Worm (Caenorhabditis elegans) whole organism, mixed stage, embryonic: Measurements from ENCODE around the gene Y56A3A.6.

Source experiments
- blmp-1 ChIP-seq: fragments of 150-350 bp; optimal IDR thresholded peaks from 2 replicates; lab custom pipeline; 2014; ENCODE audit warnings: missing biosample characterization, missing genetic modification characterization
- ceh-83 ChIP-seq: fragments of 200-800 bp; sonication (Bioruptor generic); optimal IDR thresholded peaks from 2 replicates; lab custom pipeline; 2018; ENCODE audit warnings: mild to moderate bottlenecking, missing genetic modification characterization, missing compliant biosample characterization
- drap-1 ChIP-seq: fragments of 200-800 bp; sonication (Bioruptor generic); optimal IDR thresholded peaks from 3 replicates; lab custom pipeline; 2018; ENCODE audit warnings: mild to moderate bottlenecking, missing genetic modification characterization, missing compliant biosample characterization
- elt-3 ChIP-seq: fragments of 150-350 bp; optimal IDR thresholded peaks from 2 replicates; lab custom pipeline; 2014; ENCODE audit warnings: missing biosample characterization, missing genetic modification characterization
- lsy-2 ChIP-seq: fragments of 150-350 bp; optimal IDR thresholded peaks from 2 replicates; lab custom pipeline; 2014; ENCODE audit warnings: missing biosample characterization, missing genetic modification characterization
- mab-5 ChIP-seq: fragments of 150-350 bp; optimal IDR thresholded peaks from 2 replicates; lab custom pipeline; 2014; ENCODE audit warnings: missing biosample characterization, missing genetic modification characterization
- mls-2 ChIP-seq: sonication (generic microtip); optimal IDR thresholded peaks from 2 replicates; lab custom pipeline; 2016; ENCODE audit warnings: mild to moderate bottlenecking, missing genetic modification characterization, moderate library complexity, missing compliant biosample characterization
- nhr-12 ChIP-seq: fragments of 150-350 bp; optimal IDR thresholded peaks from 2 replicates; lab custom pipeline; 2014; ENCODE audit warnings: missing biosample characterization, missing genetic modification characterization
- nhr-237 ChIP-seq: fragments of 150-350 bp; optimal IDR thresholded peaks from 2 replicates; lab custom pipeline; 2014; ENCODE audit warnings: missing biosample characterization, missing genetic modification characterization
- nhr-76 ChIP-seq: sonication (generic microtip); optimal IDR thresholded peaks from 2 replicates; lab custom pipeline; 2017; ENCODE audit warnings: missing biosample characterization, missing genetic modification characterization
- pha-4 ChIP-seq: fragments of 150-350 bp; optimal IDR thresholded peaks from 2 replicates; lab custom pipeline; 2018; ENCODE audit warnings: missing biosample characterization, missing genetic modification reagents, missing genetic modification characterization
- snpc-4 ChIP-seq: fragments of 150-350 bp; optimal IDR thresholded peaks from 2 replicates; lab custom pipeline; 2014; ENCODE audit warnings: missing biosample characterization, missing genetic modification characterization
- ztf-11 ChIP-seq: fragments of 150-350 bp; optimal IDR thresholded peaks from 2 replicates; lab custom pipeline; 2014; ENCODE audit warnings: missing biosample characterization, missing genetic modification characterization

DNA sequence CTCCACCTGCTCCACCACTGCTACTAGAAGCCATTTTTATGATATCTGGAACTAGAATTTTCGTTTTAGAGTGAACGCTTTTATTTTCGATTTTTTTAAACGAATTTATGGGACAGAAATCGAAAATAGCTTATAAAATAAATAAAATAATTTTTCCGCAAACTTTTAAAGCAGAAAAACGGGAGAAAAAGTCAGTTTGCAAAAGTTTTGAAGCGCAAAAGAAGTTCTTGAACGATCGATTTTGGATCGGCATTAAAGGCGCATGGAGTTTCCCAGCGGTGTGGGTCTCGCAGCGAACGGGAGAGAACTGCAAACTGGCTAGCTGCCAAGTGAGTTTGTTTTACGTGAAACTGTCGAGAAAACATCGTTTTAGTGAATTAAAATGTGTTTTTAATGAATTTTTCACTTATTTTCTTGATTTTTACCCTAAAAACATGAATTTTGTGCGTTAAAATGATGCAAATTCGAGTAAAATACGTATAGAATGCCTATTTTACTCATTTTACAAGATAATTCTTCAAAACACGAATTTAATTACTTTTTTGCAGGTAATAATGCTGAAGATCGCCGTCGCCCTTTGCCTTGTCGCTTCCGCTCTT is 41.7 kb upstream of the Y56A3A.6 start, which contains the start of the genes ccf-1 and trap-4:
- TF ChIP-seq lsy-2 (tag; lab: Kevin White, UChicago) (peak; percentile 30), elt-3 (tag; lab: Kevin White, UChicago) (no peak), drap-1 (GFP tag; lab: Kevin White, UChicago) (no peak), ceh-83 (GFP tag; lab: Kevin White, UChicago) (no peak), blmp-1 (tag; lab: Kevin White, UChicago) (peak; percentile 30), ztf-11 (tag; lab: Kevin White, UChicago) (no peak), pha-4 (tag; lab: Kevin White, UChicago) (peak; percentile 29), nhr-76 (tag; lab: Kevin White, UChicago) (no peak), nhr-12 (no peak), snpc-4 (tag; lab: Kevin White, UChicago) (no peak), nhr-237 (tag; lab: Kevin White, UChicago) (no peak), mab-5 (tag; lab: Kevin White, UChicago) (no peak), mls-2 (tag; lab: Kevin White, UChicago) (no peak)
